Worm (Caenorhabditis elegans): Measurements from ENCODE around the gene sru-2.

The sru-2 gene

DNA sequence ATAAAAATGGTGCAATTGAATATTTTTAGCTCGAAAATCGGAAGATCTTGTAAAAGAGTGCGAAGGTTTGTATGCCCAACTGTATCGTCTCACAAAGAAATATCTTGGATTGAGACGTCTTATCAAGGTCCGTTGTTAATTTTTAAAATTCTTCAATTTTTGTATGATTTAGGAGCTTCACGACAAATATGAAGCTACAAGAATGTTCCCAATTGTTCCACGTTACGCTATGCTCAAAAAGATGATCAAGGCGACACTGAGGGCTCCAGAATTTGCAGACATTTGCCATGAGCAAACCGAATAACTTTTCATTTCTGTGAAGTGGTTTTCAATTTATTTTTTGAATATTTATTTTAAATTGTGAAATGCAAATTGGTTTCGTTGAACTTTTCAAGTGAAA, 47.3 kb upstream of the sru-2 start (continued):
- TF ChIP-seq madf-6 (GFP tag; IDR thresholded peaks at IDR 0.05), result no peak
- no peak for TF ChIP-seq zfh-2 (GFP tag; conservative IDR thresholded peaks at IDR 0.05)
- TF ChIP-seq egl-18 (GFP tag; IDR thresholded peaks at IDR 0.05), result no peak
- TF ChIP-seq F10E7.11 (tag; optimal IDR thresholded peaks at IDR 0.05), result no peak
- TF ChIP-seq lir-1 (GFP tag; conservative IDR thresholded peaks at IDR 0.05), result no peak
- TF ChIP-seq mcd-1 (GFP tag; IDR thresholded peaks at IDR 0.05), result no peak
- TF ChIP-seq ets-4 (GFP tag; optimal IDR thresholded peaks at IDR 0.05), result no peak
- TF ChIP-seq lin-35 (GFP tag; optimal IDR thresholded peaks at IDR 0.05), result no peak
- peak; percentile 24 for TF ChIP-seq athp-1 (tag; optimal IDR thresholded peaks at IDR 0.05)
- no peak for TF ChIP-seq D2030.7 (GFP tag; IDR thresholded peaks at IDR 0.05)
- TF ChIP-seq hsf-1 (GFP tag; IDR thresholded peaks at IDR 0.05), result peak; percentile 49; the same call in 1 of the 2 replicates
- TF ChIP-seq unc-62 (GFP tag; optimal IDR thresholded peaks at IDR 0.05), result no peak
- peak; percentile 12 for TF ChIP-seq snpc-3.4 (tag; optimal IDR thresholded peaks at IDR 0.05)
- TF ChIP-seq bed-1 (GFP tag; IDR thresholded peaks at IDR 0.05), result no peak
- no peak for TF ChIP-seq B0019.2 (GFP tag; conservative IDR thresholded peaks at IDR 0.05)
- no peak for TF ChIP-seq hrde-1 (tag; optimal IDR thresholded peaks at IDR 0.05; ENCODE audit: borderline replicate concordance)
- no peak for TF ChIP-seq egrh-3 (GFP tag; IDR thresholded peaks at IDR 0.05)
- TF ChIP-seq nhr-27 (tag; optimal IDR thresholded peaks at IDR 0.05), result no peak
- TF ChIP-seq akir-1 (GFP tag; optimal IDR thresholded peaks at IDR 0.05), result no peak
- peak; percentile 62 for TF ChIP-seq him-1 (tag; optimal IDR thresholded peaks at IDR 0.05)
- TF ChIP-seq madf-10 (tag; optimal IDR thresholded peaks at IDR 0.05), result no peak
- TF ChIP-seq chd-7 (tag; optimal IDR thresholded peaks at IDR 0.05), result peak; percentile 26
- no peak for TF ChIP-seq sdz-38 (tag; optimal IDR thresholded peaks at IDR 0.05)
- no peak for TF ChIP-seq Y79H2A.3 (GFP tag; conservative IDR thresholded peaks at IDR 0.05)
- no peak for TF ChIP-seq F57C9.4 (tag; optimal IDR thresholded peaks at IDR 0.05)
- peak; percentile 83 for TF ChIP-seq Y56A3A.18 (GFP tag; IDR thresholded peaks at IDR 0.05)
- TF ChIP-seq ceh-100 (GFP tag; IDR thresholded peaks at IDR 0.05), result no peak
- TF ChIP-seq F39B2.1 (GFP tag; IDR thresholded peaks at IDR 0.05), result no peak
- TF ChIP-seq ama-1 (optimal IDR thresholded peaks at IDR 0.05), result peak; percentile 89
- no peak for TF ChIP-seq ama-1 (GFP tag; optimal IDR thresholded peaks at IDR 0.05)
- TF ChIP-seq F37B4.10 (GFP tag; IDR thresholded peaks at IDR 0.05), result no peak
- no peak for TF ChIP-seq nhr-120 (GFP tag; IDR thresholded peaks at IDR 0.05)
- 0 out of 2 replicates have a peak, but pooled peaks have one; percentile 28 for TF ChIP-seq let-526 (GFP tag; IDR thresholded peaks at IDR 0.05)
- TF ChIP-seq aptf-3 (GFP tag; IDR thresholded peaks at IDR 0.05), result no peak
- no peak for TF ChIP-seq sptf-2 (GFP tag; optimal IDR thresholded peaks at IDR 0.05)
- peak; percentile 82 for TF ChIP-seq Y53G8AR.9 (GFP tag; conservative IDR thresholded peaks at IDR 0.05)
- no peak for TF ChIP-seq F22D6.2 (tag; optimal IDR thresholded peaks at IDR 0.05)
- no peak for TF ChIP-seq ztf-6 (GFP tag; IDR thresholded peaks at IDR 0.05)
- no peak for TF ChIP-seq attf-3 (GFP tag; conservative IDR thresholded peaks at IDR 0.05)
- TF ChIP-seq somi-1 (GFP tag; optimal IDR thresholded peaks at IDR 0.05), result no peak
- TF ChIP-seq efl-1 (GFP tag; optimal IDR thresholded peaks at IDR 0.05), result no peak
- TF ChIP-seq tlf-1 (GFP tag; optimal IDR thresholded peaks at IDR 0.05), result peak; percentile 86
- no peak for TF ChIP-seq ceh-91 (GFP tag; IDR thresholded peaks at IDR 0.05)
- TF ChIP-seq lsl-1 (GFP tag; optimal IDR thresholded peaks at IDR 0.05), result peak; percentile 6
- TF ChIP-seq lag-1 (GFP tag; IDR thresholded peaks at IDR 0.05), result no peak
- no peak; the same call in 1 of the 2 replicates for TF ChIP-seq C06A6.2 (GFP tag; conservative IDR thresholded peaks at IDR 0.05)
- peak; percentile 57 for TF ChIP-seq ztf-26 (tag; optimal IDR thresholded peaks at IDR 0.05)
- TF ChIP-seq ceh-79 (tag; optimal IDR thresholded peaks at IDR 0.05), result no peak
- no peak for TF ChIP-seq ztf-22 (GFP tag; optimal IDR thresholded peaks at IDR 0.05)
- TF ChIP-seq F57A8.1 (GFP tag; optimal IDR thresholded peaks at IDR 0.05), result no peak

All from whole organism, young adult.